Worm (Caenorhabditis elegans): ENCODE results near the gene F11E6.9.

DNA sequence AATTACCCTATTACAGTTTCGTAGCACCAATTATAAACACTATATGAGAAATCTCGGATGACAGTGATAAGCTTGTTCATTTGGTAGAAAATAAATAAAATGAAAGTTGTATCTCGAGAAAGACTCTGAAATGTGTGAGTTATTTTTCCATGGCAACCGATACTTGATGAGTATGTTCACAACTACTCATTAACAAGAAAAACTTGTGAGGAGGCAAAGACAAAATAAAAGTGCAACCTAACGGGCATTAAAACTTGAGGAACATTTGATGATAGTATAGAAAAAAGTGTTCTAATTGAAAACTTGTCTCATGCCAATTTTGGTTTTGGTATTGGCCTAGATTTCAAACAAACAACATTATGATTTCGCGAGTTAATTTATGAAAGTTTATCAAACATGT lies 38.6 kb downstream of the F11E6.9 start, which contains the start of gene gcy-27:
- TF ChIP-seq sox-2 (GFP tag; IDR thresholded peaks at IDR 0.05) (no peak), unc-55 (GFP tag; optimal IDR thresholded peaks at IDR 0.05) (no peak), hlh-6 (tag; optimal IDR thresholded peaks at IDR 0.05) (no peak), ref-2 (tag; optimal IDR thresholded peaks at IDR 0.05) (no peak)
